Comparison of ENCODE assay signal across 1 fruit fly cellular context in the genomic region with DNA sequence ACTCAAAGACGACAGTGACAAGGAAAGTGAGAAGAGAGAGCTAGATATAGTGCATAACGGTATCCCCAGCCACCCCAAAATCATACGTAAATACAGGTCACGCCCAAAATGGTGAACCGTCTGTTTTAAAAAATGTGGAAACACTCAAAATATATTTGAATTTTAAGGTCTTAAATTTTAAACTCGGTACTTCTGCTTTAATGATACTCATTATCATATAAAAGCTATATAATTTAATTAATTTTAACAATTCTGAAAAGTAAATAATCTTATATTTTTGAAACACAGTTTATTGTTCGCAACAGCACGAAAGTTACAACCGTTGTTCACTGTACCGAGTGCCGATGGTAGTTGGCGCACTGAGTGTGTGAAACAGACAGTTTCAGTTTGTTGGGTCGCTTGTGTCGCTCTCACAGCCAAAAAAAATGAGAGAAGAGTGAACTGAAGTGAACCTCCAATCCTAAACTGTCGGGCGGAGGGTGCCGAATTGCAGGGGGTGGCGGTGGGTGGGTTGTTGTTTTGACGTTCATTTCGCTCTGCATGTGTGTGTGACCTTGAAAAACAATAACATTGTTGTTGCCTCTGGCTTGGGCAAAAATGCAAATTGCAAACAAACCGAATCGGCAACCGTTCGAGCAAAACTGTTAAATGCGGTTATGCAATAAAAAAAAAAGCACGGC.
TF ChIP-seq lines count a peak whose summit lies in the region.

No protein-coding gene starts in this region.

TF ChIP-seq in whole organism, embryonic, 481 proteins besides CTCF, POLR2A, EP300 and RAD21 (continued from another document and continues in another):
- TF ChIP-seq CG7745 (tag; optimal IDR thresholded peaks at IDR 0.05; lab: Kevin White, UChicago), result no peak
- TF ChIP-seq CG12942 (GFP tag; optimal IDR thresholded peaks at IDR 0.05; lab: Kevin White, UChicago), result peak; percentile 77
- TF ChIP-seq Atf6 (GFP tag; IDR thresholded peaks at IDR 0.05; lab: Robert Waterston, UW), result peak; percentile 89
- TF ChIP-seq nom (GFP tag; optimal IDR thresholded peaks at IDR 0.05; lab: Kevin White, UChicago), result peak; percentile 55
- TF ChIP-seq crc (GFP tag; optimal IDR thresholded peaks at IDR 0.05; lab: Kevin White, UChicago), result no peak
- TF ChIP-seq Hey (tag; optimal IDR thresholded peaks at IDR 0.05; lab: Kevin White, UChicago), result no peak
- no peak for TF ChIP-seq Dll (GFP tag; IDR thresholded peaks at IDR 0.05; lab: Robert Waterston, UW; ENCODE audit: partially characterized antibody)
- no peak; the same call in 1 of the 2 replicates for TF ChIP-seq CG1024 (GFP tag; IDR thresholded peaks at IDR 0.05; lab: Robert Waterston, UW)
- TF ChIP-seq CG15073 (GFP tag; optimal IDR thresholded peaks at IDR 0.05; lab: Kevin White, UChicago), result peak; percentile 42
- TF ChIP-seq CG17361 (GFP tag; IDR thresholded peaks at IDR 0.05; lab: Robert Waterston, UW), result peak; percentile 94
- peak; percentile 31 for TF ChIP-seq CG33213 (GFP tag; optimal IDR thresholded peaks at IDR 0.05; lab: Kevin White, UChicago)
- TF ChIP-seq da (GFP tag; optimal IDR thresholded peaks at IDR 0.05; lab: Kevin White, UChicago), result no peak
- peak; percentile 3 for TF ChIP-seq Atf3 (GFP tag; optimal IDR thresholded peaks at IDR 0.05; lab: Kevin White, UChicago)
- peak; percentile 77 for TF ChIP-seq CG8281 (tag; optimal IDR thresholded peaks at IDR 0.05; lab: Kevin White, UChicago)
- TF ChIP-seq CG14860 (GFP tag; IDR thresholded peaks at IDR 0.05; lab: Robert Waterston, UW; ENCODE audit: partially characterized antibody), result no peak
- TF ChIP-seq zen2 (GFP tag; IDR thresholded peaks at IDR 0.05; lab: Robert Waterston, UW; ENCODE audit: partially characterized antibody), result no peak
- TF ChIP-seq jigr1 (GFP tag; IDR thresholded peaks at IDR 0.05; lab: Robert Waterston, UW), result peak; percentile 76; the same call in 2 of the 3 replicates
- peak; percentile 83 for TF ChIP-seq CG15514 (GFP tag; optimal IDR thresholded peaks at IDR 0.05; lab: Kevin White, UChicago)
- TF ChIP-seq stwl (tag; optimal IDR thresholded peaks at IDR 0.05; lab: Kevin White, UChicago), result no peak
- TF ChIP-seq sna (GFP tag; IDR thresholded peaks at IDR 0.05; lab: Robert Waterston, UW; ENCODE audit: partially characterized antibody), result no peak
- TF ChIP-seq Lhr (GFP tag; optimal IDR thresholded peaks at IDR 0.05; lab: Kevin White, UChicago), result peak; percentile 71
- no peak for TF ChIP-seq Ets97D (GFP tag; optimal IDR thresholded peaks at IDR 0.05; lab: Kevin White, UChicago)
- TF ChIP-seq CG2712 (tag; optimal IDR thresholded peaks at IDR 0.05; lab: Kevin White, UChicago), result peak; percentile 93
- no peak for TF ChIP-seq toy (GFP tag; IDR thresholded peaks at IDR 0.05; lab: Robert Waterston, UW)
- peak; percentile 93 for TF ChIP-seq Hand (GFP tag; optimal IDR thresholded peaks at IDR 0.05; lab: Kevin White, UChicago)
- TF ChIP-seq CG14050 (GFP tag; IDR thresholded peaks at IDR 0.05; lab: Robert Waterston, UW), result peak; percentile 82; the same call in 2 of the 3 replicates
- TF ChIP-seq btn (GFP tag; optimal IDR thresholded peaks at IDR 0.05; lab: Kevin White, UChicago), result no peak
- peak; percentile 45 to 90 for TF ChIP-seq dpn (GFP tag; optimal IDR thresholded peaks at IDR 0.05; lab: Kevin White, UChicago)
- TF ChIP-seq lov (optimal IDR thresholded peaks at IDR 0.05; lab: Kevin White, UChicago), result no peak
- TF ChIP-seq lov (GFP tag; IDR thresholded peaks at IDR 0.05; lab: Robert Waterston, UW), result no peak
- peak; percentile 11 for TF ChIP-seq Bteb2 (GFP tag; optimal IDR thresholded peaks at IDR 0.05; lab: Kevin White, UChicago)
- TF ChIP-seq ro (GFP tag; IDR thresholded peaks at IDR 0.05; lab: Robert Waterston, UW), result no peak; the same call in 1 of the 2 replicates
- TF ChIP-seq br (optimal IDR thresholded peaks at IDR 0.05; lab: Kevin White, UChicago), result no peak
- peak; percentile 81 for TF ChIP-seq ken (GFP tag; IDR thresholded peaks at IDR 0.05; lab: Robert Waterston, UW)
- TF ChIP-seq CG14441 (GFP tag; IDR thresholded peaks at IDR 0.05; lab: Robert Waterston, UW), result peak; percentile 82
- peak; percentile 76 for TF ChIP-seq Max (GFP tag; optimal IDR thresholded peaks at IDR 0.05; lab: Kevin White, UChicago)
- TF ChIP-seq CG18011 (GFP tag; optimal IDR thresholded peaks at IDR 0.05; lab: Kevin White, UChicago), result peak; percentile 72
- TF ChIP-seq CG33557 (GFP tag; optimal IDR thresholded peaks at IDR 0.05; lab: Kevin White, UChicago), result peak; percentile 85
- no peak for TF ChIP-seq p53 (GFP tag; optimal IDR thresholded peaks at IDR 0.05; lab: Kevin White, UChicago)
- TF ChIP-seq sisA (GFP tag; IDR thresholded peaks at IDR 0.05; lab: Robert Waterston, UW), result peak; percentile 92
- peak; percentile 70 for TF ChIP-seq Adf1 (GFP tag; IDR thresholded peaks at IDR 0.05; lab: Robert Waterston, UW)
- peak; percentile 80 for TF ChIP-seq CG6654 (GFP tag; optimal IDR thresholded peaks at IDR 0.05; lab: Kevin White, UChicago)
- TF ChIP-seq CG4328 (GFP tag; optimal IDR thresholded peaks at IDR 0.05; lab: Kevin White, UChicago), result peak; percentile 92
- peak; percentile 88 for TF ChIP-seq CG6765 (GFP tag; optimal IDR thresholded peaks at IDR 0.05; lab: Kevin White, UChicago)
- peak; percentile 83 for TF ChIP-seq ttk (GFP tag; IDR thresholded peaks at IDR 0.05; lab: Robert Waterston, UW)
- peak; percentile 2 for TF ChIP-seq grn (GFP tag; optimal IDR thresholded peaks at IDR 0.05; lab: Kevin White, UChicago)
- peak; percentile 88 for TF ChIP-seq vvl (GFP tag; IDR thresholded peaks at IDR 0.05; lab: Robert Waterston, UW)
- TF ChIP-seq row (GFP tag; IDR thresholded peaks at IDR 0.05; lab: Robert Waterston, UW), result peak; percentile 97
- TF ChIP-seq CG6813 (GFP tag; optimal IDR thresholded peaks at IDR 0.05; lab: Kevin White, UChicago), result peak; percentile 90
- TF ChIP-seq Eip74EF (GFP tag; optimal IDR thresholded peaks at IDR 0.05; lab: Kevin White, UChicago), result peak in 1 of 2 experiments; percentile 91
- no peak for TF ChIP-seq pb (GFP tag; optimal IDR thresholded peaks at IDR 0.05; lab: Kevin White, UChicago)
- peak; percentile 85 for TF ChIP-seq Hr3 (GFP tag; optimal IDR thresholded peaks at IDR 0.05; lab: Kevin White, UChicago)
- TF ChIP-seq Sox102F (GFP tag; optimal IDR thresholded peaks at IDR 0.05; lab: Kevin White, UChicago), result peak; percentile 94
- TF ChIP-seq tll (GFP tag; optimal IDR thresholded peaks at IDR 0.05; lab: Kevin White, UChicago), result no peak
- no peak for TF ChIP-seq gt (GFP tag; IDR thresholded peaks at IDR 0.05; lab: Robert Waterston, UW)
- TF ChIP-seq Sox100B (GFP tag; optimal IDR thresholded peaks at IDR 0.05; lab: Kevin White, UChicago), result peak; percentile 94
- peak; percentile 87 for TF ChIP-seq CG10366 (GFP tag; IDR thresholded peaks at IDR 0.05; lab: Robert Waterston, UW)
- TF ChIP-seq CG12071 (GFP tag; optimal IDR thresholded peaks at IDR 0.05; lab: Kevin White, UChicago), result peak; percentile 77
- TF ChIP-seq CG7786 (GFP tag; optimal IDR thresholded peaks at IDR 0.05; lab: Kevin White, UChicago), result peak; percentile 8
- TF ChIP-seq croc (GFP tag; conservative IDR thresholded peaks at IDR 0.05; lab: Robert Waterston, UW), result peak; percentile 83
- TF ChIP-seq CG18476 (GFP tag; optimal IDR thresholded peaks at IDR 0.05; lab: Kevin White, UChicago), result peak; percentile 78
- TF ChIP-seq fru (optimal IDR thresholded peaks at IDR 0.05; lab: Kevin White, UChicago), result no peak
- TF ChIP-seq CG17186 (GFP tag; optimal IDR thresholded peaks at IDR 0.05; lab: Kevin White, UChicago), result peak; percentile 33
- TF ChIP-seq E2f1 (GFP tag; IDR thresholded peaks at IDR 0.05; lab: Robert Waterston, UW), result peak; percentile 88
- TF ChIP-seq luna (GFP tag; optimal IDR thresholded peaks at IDR 0.05; lab: Kevin White, UChicago), result no peak
- peak; percentile 82; the same call in 2 of the 3 replicates for TF ChIP-seq CG7357 (GFP tag; IDR thresholded peaks at IDR 0.05; lab: Robert Waterston, UW)
- TF ChIP-seq caup (GFP tag; optimal IDR thresholded peaks at IDR 0.05; lab: Kevin White, UChicago; ENCODE audit: severe bottlenecking), result peak; percentile 90
- peak; percentile 82 for TF ChIP-seq kah (GFP tag; optimal IDR thresholded peaks at IDR 0.05; lab: Kevin White, UChicago)
- peak; percentile 74 for TF ChIP-seq CG31224 (GFP tag; IDR thresholded peaks at IDR 0.05; lab: Robert Waterston, UW)
- peak; percentile 86 for TF ChIP-seq CG14014 (GFP tag; IDR thresholded peaks at IDR 0.05; lab: Robert Waterston, UW)
- peak; percentile 89 for TF ChIP-seq Dbx (GFP tag; IDR thresholded peaks at IDR 0.05; lab: Robert Waterston, UW)
- TF ChIP-seq gce (GFP tag; IDR thresholded peaks at IDR 0.05; lab: Robert Waterston, UW), result peak; percentile 40; the same call in 1 of the 3 replicates
- TF ChIP-seq schlank (tag; optimal IDR thresholded peaks at IDR 0.05; lab: Kevin White, UChicago), result peak; percentile 80
- peak; percentile 86 for TF ChIP-seq CG4424 (GFP tag; optimal IDR thresholded peaks at IDR 0.05; lab: Kevin White, UChicago)
- peak; percentile 26 for TF ChIP-seq shn (GFP tag; optimal IDR thresholded peaks at IDR 0.05; lab: Kevin White, UChicago)
- TF ChIP-seq Camta (GFP tag; optimal IDR thresholded peaks at IDR 0.05; lab: Kevin White, UChicago), result no peak
- peak; percentile 43 for TF ChIP-seq wek (GFP tag; optimal IDR thresholded peaks at IDR 0.05; lab: Kevin White, UChicago)
- peak; percentile 84 for TF ChIP-seq CG4404 (GFP tag; IDR thresholded peaks at IDR 0.05; lab: Robert Waterston, UW)
- no peak for TF ChIP-seq mld (GFP tag; IDR thresholded peaks at IDR 0.05; lab: Robert Waterston, UW; ENCODE audit: partially characterized antibody)
- TF ChIP-seq bowl (GFP tag; IDR thresholded peaks at IDR 0.05; lab: Robert Waterston, UW), result peak; percentile 54; the same call in 1 of the 2 replicates
- TF ChIP-seq H2.0 (GFP tag; IDR thresholded peaks at IDR 0.05; lab: Robert Waterston, UW), result peak; percentile 77
- no peak for TF ChIP-seq hkb (optimal IDR thresholded peaks at IDR 0.05; lab: Kevin White, UChicago)
- TF ChIP-seq hkb (GFP tag; IDR thresholded peaks at IDR 0.05; lab: Robert Waterston, UW), result peak; percentile 92
- TF ChIP-seq vfl (GFP tag; optimal IDR thresholded peaks at IDR 0.05; lab: Kevin White, UChicago), result peak; percentile 34
- TF ChIP-seq tio (GFP tag; optimal IDR thresholded peaks at IDR 0.05; lab: Kevin White, UChicago), result peak; percentile 91
- TF ChIP-seq CG7839 (tag; optimal IDR thresholded peaks at IDR 0.05; lab: Kevin White, UChicago), result peak; percentile 96
- peak; percentile 89 for TF ChIP-seq tin (GFP tag; optimal IDR thresholded peaks at IDR 0.05; lab: Kevin White, UChicago)
- peak; percentile 75 for TF ChIP-seq lbe (GFP tag; optimal IDR thresholded peaks at IDR 0.05; lab: Kevin White, UChicago)
- TF ChIP-seq h (optimal IDR thresholded peaks at IDR 0.05; lab: Kevin White, UChicago), result no peak
- peak; percentile 87 for TF ChIP-seq CG1529 (GFP tag; optimal IDR thresholded peaks at IDR 0.05; lab: Kevin White, UChicago)
- no peak for TF ChIP-seq dan (GFP tag; IDR thresholded peaks at IDR 0.05; lab: Robert Waterston, UW)
- TF ChIP-seq usp (GFP tag; optimal IDR thresholded peaks at IDR 0.05; lab: Kevin White, UChicago), result no peak
- TF ChIP-seq zen (tag; optimal IDR thresholded peaks at IDR 0.05; lab: Kevin White, UChicago), result peak; percentile 74
- TF ChIP-seq dimm (GFP tag; IDR thresholded peaks at IDR 0.05; lab: Robert Waterston, UW), result peak; percentile 72
- TF ChIP-seq wdn (GFP tag; IDR thresholded peaks at IDR 0.05; lab: Robert Waterston, UW), result peak; percentile 74
- peak; percentile 41 for TF ChIP-seq repo (GFP tag; optimal IDR thresholded peaks at IDR 0.05; lab: Kevin White, UChicago)
- peak; percentile 60 for TF ChIP-seq pros (GFP tag; optimal IDR thresholded peaks at IDR 0.05; lab: Kevin White, UChicago)
- peak; percentile 10 for TF ChIP-seq BEAF-32 (GFP tag; optimal IDR thresholded peaks at IDR 0.05; lab: Kevin White, UChicago)
- peak; percentile 25 for TF ChIP-seq bigmax (GFP tag; optimal IDR thresholded peaks at IDR 0.05; lab: Kevin White, UChicago)
- peak; percentile 6 for TF ChIP-seq CG9797 (GFP tag; optimal IDR thresholded peaks at IDR 0.05; lab: Kevin White, UChicago)
- TF ChIP-seq Xrp1 (GFP tag; IDR thresholded peaks at IDR 0.05; lab: Robert Waterston, UW), result peak; percentile 85
- TF ChIP-seq knrl (GFP tag; IDR thresholded peaks at IDR 0.05; lab: Robert Waterston, UW; ENCODE audit: partially characterized antibody), result no peak
- peak in 1 of 2 experiments; percentile 69 for TF ChIP-seq insv (GFP tag; optimal IDR thresholded peaks at IDR 0.05; lab: Kevin White, UChicago)
- TF ChIP-seq peb (GFP tag; IDR thresholded peaks at IDR 0.05; lab: Robert Waterston, UW), result peak; percentile 77
- peak; percentile 85 for TF ChIP-seq sob (GFP tag; IDR thresholded peaks at IDR 0.05; lab: Robert Waterston, UW)
- TF ChIP-seq Neu2 (GFP tag; optimal IDR thresholded peaks at IDR 0.05; lab: Kevin White, UChicago; ENCODE audit: borderline replicate concordance), result no peak
- TF ChIP-seq Rx (GFP tag; IDR thresholded peaks at IDR 0.05; lab: Robert Waterston, UW), result no peak; the same call in none of the 2 replicates
- peak; percentile 19 for TF ChIP-seq CG12744 (GFP tag; optimal IDR thresholded peaks at IDR 0.05; lab: Kevin White, UChicago)
- TF ChIP-seq trh (GFP tag; optimal IDR thresholded peaks at IDR 0.05; lab: Kevin White, UChicago), result peak; percentile 74
- TF ChIP-seq cg (GFP tag; optimal IDR thresholded peaks at IDR 0.05; lab: Kevin White, UChicago), result peak; percentile 12
- peak; percentile 47 for TF ChIP-seq mirr (GFP tag; optimal IDR thresholded peaks at IDR 0.05; lab: Kevin White, UChicago)
- TF ChIP-seq ham (GFP tag; IDR thresholded peaks at IDR 0.05; lab: Robert Waterston, UW), result peak; percentile 73
- TF ChIP-seq Meics (GFP tag; optimal IDR thresholded peaks at IDR 0.05; lab: Kevin White, UChicago), result peak; percentile 95
- no peak for TF ChIP-seq HLHmδ (GFP tag; optimal IDR thresholded peaks at IDR 0.05; lab: Kevin White, UChicago)
- TF ChIP-seq cad (GFP tag; optimal IDR thresholded peaks at IDR 0.05; lab: Kevin White, UChicago), result no peak
- TF ChIP-seq TFAM (GFP tag; optimal IDR thresholded peaks at IDR 0.05; lab: Kevin White, UChicago), result peak; percentile 33
- peak; percentile 2 for TF ChIP-seq pfk (GFP tag; optimal IDR thresholded peaks at IDR 0.05; lab: Kevin White, UChicago)
- peak; percentile 97 for TF ChIP-seq Fer1 (GFP tag; optimal IDR thresholded peaks at IDR 0.05; lab: Kevin White, UChicago)
- peak; percentile 88 for TF ChIP-seq CG9932 (GFP tag; IDR thresholded peaks at IDR 0.05; lab: Robert Waterston, UW)
- peak; percentile 89 for TF ChIP-seq CG9215 (GFP tag; IDR thresholded peaks at IDR 0.05; lab: Robert Waterston, UW)
- no peak for TF ChIP-seq emc (GFP tag; optimal IDR thresholded peaks at IDR 0.05; lab: Kevin White, UChicago)
- peak; percentile 91 for TF ChIP-seq CG14710 (tag; optimal IDR thresholded peaks at IDR 0.05; lab: Kevin White, UChicago)
- no peak for TF ChIP-seq Tbp (GFP tag; optimal IDR thresholded peaks at IDR 0.05; lab: Kevin White, UChicago)
